ENCODE assay signal across 5 fruit fly cellular contexts in genomic region chr2L:19582185-19582584, dm6.
A peak's percentile ranks its signal among the peaks of the same experiment; 100 is the strongest.
TF ChIP-seq lines count a peak whose summit lies in the region.

Gene Hakai (minus strand): TSS chr2L:19582474.

- TF ChIP-seq CTCF in whole organism, embryonic (GFP tag; optimal IDR thresholded peaks at IDR 0.05; lab: Kevin White, UChicago) = no peak

TF ChIP-seq in whole organism, adult, 20 proteins besides CTCF, POLR2A, EP300 and RAD21 (continues in another document):
- TF ChIP-seq pad (GFP tag; optimal IDR thresholded peaks at IDR 0.05; lab: Kevin White, UChicago) = peak; percentile 48
- TF ChIP-seq toe (GFP tag; optimal IDR thresholded peaks at IDR 0.05; lab: Kevin White, UChicago) = peak; percentile 74
- peak; percentile 65 for TF ChIP-seq CG12768 (GFP tag; optimal IDR thresholded peaks at IDR 0.05; lab: Kevin White, UChicago)
- peak; percentile 37 for TF ChIP-seq Crg-1 (GFP tag; optimal IDR thresholded peaks at IDR 0.05; lab: Kevin White, UChicago)
- peak; percentile 60 for TF ChIP-seq bab1 (GFP tag; optimal IDR thresholded peaks at IDR 0.05; lab: Kevin White, UChicago)
- TF ChIP-seq cnc (optimal IDR thresholded peaks at IDR 0.05; lab: Kevin White, UChicago) = no peak
- no peak for TF ChIP-seq ovo (GFP tag; optimal IDR thresholded peaks at IDR 0.05; lab: Kevin White, UChicago)
- TF ChIP-seq CG7045 (GFP tag; optimal IDR thresholded peaks at IDR 0.05; lab: Kevin White, UChicago) = peak; percentile 67
- no peak for TF ChIP-seq CG33017 (tag; optimal IDR thresholded peaks at IDR 0.05; lab: Kevin White, UChicago)
- TF ChIP-seq CG14711 (tag; optimal IDR thresholded peaks at IDR 0.05; lab: Kevin White, UChicago) = peak; percentile 95
- TF ChIP-seq CG7101 (tag; optimal IDR thresholded peaks at IDR 0.05; lab: Kevin White, UChicago) = peak; percentile 46
- peak; percentile 78 for TF ChIP-seq Hr96 (GFP tag; optimal IDR thresholded peaks at IDR 0.05; lab: Kevin White, UChicago)
- no peak for TF ChIP-seq kay (GFP tag; lab: Kevin White, UChicago; ENCODE audit: borderline replicate concordance)
- TF ChIP-seq cic (GFP tag; optimal IDR thresholded peaks at IDR 0.05; lab: Kevin White, UChicago) = peak; percentile 6
- TF ChIP-seq CG5204 (GFP tag; optimal IDR thresholded peaks at IDR 0.05; lab: Kevin White, UChicago) = no peak
- TF ChIP-seq Mnt (GFP tag; optimal IDR thresholded peaks at IDR 0.05; lab: Kevin White, UChicago) = peak; percentile 38
- TF ChIP-seq Clk (GFP tag; optimal IDR thresholded peaks at IDR 0.05; lab: Kevin White, UChicago) = peak; percentile 27
- peak; percentile 63 for TF ChIP-seq CG1620 (GFP tag; optimal IDR thresholded peaks at IDR 0.05; lab: Kevin White, UChicago)

TF ChIP-seq in whole organism, embryonic, 481 proteins besides CTCF, POLR2A, EP300 and RAD21 (continues in another document):
- peak; percentile 47 for TF ChIP-seq Atf3 (GFP tag; optimal IDR thresholded peaks at IDR 0.05; lab: Kevin White, UChicago)
- TF ChIP-seq GATAe (GFP tag; conservative IDR thresholded peaks at IDR 0.05; lab: Robert Waterston, UW) = no peak
- TF ChIP-seq Meics (GFP tag; optimal IDR thresholded peaks at IDR 0.05; lab: Kevin White, UChicago) = peak; percentile 18
- TF ChIP-seq CG9215 (GFP tag; IDR thresholded peaks at IDR 0.05; lab: Robert Waterston, UW) = peak; percentile 64
- TF ChIP-seq ken (GFP tag; IDR thresholded peaks at IDR 0.05; lab: Robert Waterston, UW) = peak; percentile 62
- TF ChIP-seq BEAF-32 (GFP tag; optimal IDR thresholded peaks at IDR 0.05; lab: Kevin White, UChicago) = peak; percentile 47
- TF ChIP-seq NK7.1 (GFP tag; optimal IDR thresholded peaks at IDR 0.05; lab: Kevin White, UChicago) = peak; percentile 62
- TF ChIP-seq CG16863 (GFP tag; optimal IDR thresholded peaks at IDR 0.05; lab: Kevin White, UChicago) = peak; percentile 48
- peak; percentile 73 for TF ChIP-seq HLH54F (GFP tag; optimal IDR thresholded peaks at IDR 0.05; lab: Kevin White, UChicago)
- no peak for TF ChIP-seq CG17359 (tag; optimal IDR thresholded peaks at IDR 0.05; lab: Kevin White, UChicago)
- TF ChIP-seq org-1 (GFP tag; optimal IDR thresholded peaks at IDR 0.05; lab: Kevin White, UChicago) = no peak
- TF ChIP-seq ttk (GFP tag; IDR thresholded peaks at IDR 0.05; lab: Robert Waterston, UW) = no peak
- no peak for TF ChIP-seq CG3726 (GFP tag; IDR thresholded peaks at IDR 0.05; lab: Robert Waterston, UW)
- no peak for TF ChIP-seq chinmo (GFP tag; IDR thresholded peaks at IDR 0.05; lab: Robert Waterston, UW; ENCODE audit: partially characterized antibody)
- TF ChIP-seq Xrp1 (GFP tag; IDR thresholded peaks at IDR 0.05; lab: Robert Waterston, UW) = peak; percentile 45; the same call in 1 of the 2 replicates
- peak; percentile 25 for TF ChIP-seq unpg (GFP tag; optimal IDR thresholded peaks at IDR 0.05; lab: Kevin White, UChicago)
- TF ChIP-seq kni (GFP tag; optimal IDR thresholded peaks at IDR 0.05; lab: Kevin White, UChicago) = no peak
- TF ChIP-seq CG3281 (GFP tag; optimal IDR thresholded peaks at IDR 0.05; lab: Kevin White, UChicago) = peak; percentile 73
- TF ChIP-seq Sox100B (GFP tag; optimal IDR thresholded peaks at IDR 0.05; lab: Kevin White, UChicago) = no peak

TF ChIP-seq in whole organism, prepupa, 60 proteins besides CTCF, POLR2A, EP300 and RAD21 (continues in another document):
- TF ChIP-seq CG9139 (GFP tag; optimal IDR thresholded peaks at IDR 0.05; lab: Kevin White, UChicago) (no peak), CG11902 (GFP tag; optimal IDR thresholded peaks at IDR 0.05; lab: Kevin White, UChicago) (peak; percentile 35), Met (GFP tag; optimal IDR thresholded peaks at IDR 0.05; lab: Kevin White, UChicago) (peak; percentile 46), CG7368 (GFP tag; optimal IDR thresholded peaks at IDR 0.05; lab: Kevin White, UChicago) (peak; percentile 37), CG11294 (GFP tag; IDR thresholded peaks at IDR 0.05; lab: Robert Waterston, UW) (peak; percentile 9; the same call in 1 of the 2 replicates), net (GFP tag; optimal IDR thresholded peaks at IDR 0.05; lab: Kevin White, UChicago) (peak; percentile 34), Ets96B (tag; optimal IDR thresholded peaks at IDR 0.05; lab: Kevin White, UChicago) (peak; percentile 12), Sox102F (GFP tag; optimal IDR thresholded peaks at IDR 0.05; lab: Kevin White, UChicago) (no peak), Smox (GFP tag; optimal IDR thresholded peaks at IDR 0.05; lab: Kevin White, UChicago) (peak; percentile 44), CG10631 (GFP tag; optimal IDR thresholded peaks at IDR 0.05; lab: Kevin White, UChicago) (peak; percentile 39), Ets21C (GFP tag; optimal IDR thresholded peaks at IDR 0.05; lab: Kevin White, UChicago) (peak; percentile 25), CG32006 (GFP tag; optimal IDR thresholded peaks at IDR 0.05; lab: Kevin White, UChicago) (peak; percentile 30), fd85E (GFP tag; optimal IDR thresholded peaks at IDR 0.05; lab: Kevin White, UChicago) (no peak), ss (GFP tag; optimal IDR thresholded peaks at IDR 0.05; lab: Kevin White, UChicago) (peak in 1 of 2 experiments; percentile 29), eg (GFP tag; IDR thresholded peaks at IDR 0.05; lab: Robert Waterston, UW) (0 out of 3 replicates have a peak, but pooled peaks have one; percentile 43), Eip75B (GFP tag; optimal IDR thresholded peaks at IDR 0.05; lab: Kevin White, UChicago) (peak; percentile 40), spab (GFP tag; optimal IDR thresholded peaks at IDR 0.05; lab: Kevin White, UChicago) (no peak), CG10669 (GFP tag; optimal IDR thresholded peaks at IDR 0.05; lab: Kevin White, UChicago) (no peak), Hr4 (GFP tag; optimal IDR thresholded peaks at IDR 0.05; lab: Kevin White, UChicago) (peak; percentile 67)

TF ChIP-seq in whole organism, pupa, 21 proteins besides CTCF, POLR2A, EP300 and RAD21:
- peak; percentile 19 for TF ChIP-seq Pif1B (GFP tag; optimal IDR thresholded peaks at IDR 0.05; lab: Kevin White, UChicago)
- no peak for TF ChIP-seq gl (tag; optimal IDR thresholded peaks at IDR 0.05; lab: Kevin White, UChicago)
- TF ChIP-seq rn (GFP tag; IDR thresholded peaks at IDR 0.05; lab: Robert Waterston, UW) = 0 out of 2 replicates have a peak, but pooled peaks have one; percentile 21
- TF ChIP-seq Snoo (tag; optimal IDR thresholded peaks at IDR 0.05; lab: Kevin White, UChicago) = peak; percentile 37
- 0 out of 2 replicates have a peak, but pooled peaks have one; percentile 7 for TF ChIP-seq Ets98B (GFP tag; IDR thresholded peaks at IDR 0.05; lab: Robert Waterston, UW)
- TF ChIP-seq CG4496 (GFP tag; IDR thresholded peaks at IDR 0.05; lab: Robert Waterston, UW) = 0 out of 3 replicates have a peak, but pooled peaks have one; percentile 60
- no peak for TF ChIP-seq CG10348 (GFP tag; IDR thresholded peaks at IDR 0.05; lab: Robert Waterston, UW)
- no peak for TF ChIP-seq CG34367 (tag; optimal IDR thresholded peaks at IDR 0.05; lab: Kevin White, UChicago)
- peak; percentile 29 for TF ChIP-seq CG8159 (tag; optimal IDR thresholded peaks at IDR 0.05; lab: Kevin White, UChicago)
- peak; percentile 12 for TF ChIP-seq CG15710 (tag; optimal IDR thresholded peaks at IDR 0.05; lab: Kevin White, UChicago)
- TF ChIP-seq fd96Ca (GFP tag; IDR thresholded peaks at IDR 0.05; lab: Robert Waterston, UW) = peak; percentile 70
TF ChIP-seq in whole organism, pupa: peak in this region for 8.

TF ChIP-seq in whole organism, wandering third instar larva, 38 proteins besides CTCF, POLR2A, EP300 and RAD21 (continues in another document):
- TF ChIP-seq h (GFP tag; optimal IDR thresholded peaks at IDR 0.05; lab: Kevin White, UChicago) (peak; percentile 60), Abd-B (GFP tag; optimal IDR thresholded peaks at IDR 0.05; lab: Kevin White, UChicago) (no peak), GATAd (GFP tag; optimal IDR thresholded peaks at IDR 0.05; lab: Kevin White, UChicago) (no peak), woc (GFP tag; optimal IDR thresholded peaks at IDR 0.05; lab: Kevin White, UChicago) (no peak), Vsx2 (GFP tag; optimal IDR thresholded peaks at IDR 0.05; lab: Kevin White, UChicago; ENCODE audit: partially characterized antibody) (no peak), Rel (GFP tag; optimal IDR thresholded peaks at IDR 0.05; lab: Kevin White, UChicago) (no peak), Rel (tag; optimal IDR thresholded peaks at IDR 0.05; lab: Kevin White, UChicago) (peak; percentile 98), CG9705 (GFP tag; optimal IDR thresholded peaks at IDR 0.05; lab: Kevin White, UChicago) (peak; percentile 34), Hr78 (GFP tag; optimal IDR thresholded peaks at IDR 0.05; lab: Kevin White, UChicago) (no peak), jim (GFP tag; optimal IDR thresholded peaks at IDR 0.05; lab: Kevin White, UChicago) (peak; percentile 18), Jra (GFP tag; optimal IDR thresholded peaks at IDR 0.05; lab: Kevin White, UChicago) (peak; percentile 21), sv (GFP tag; optimal IDR thresholded peaks at IDR 0.05; lab: Kevin White, UChicago) (peak; percentile 55), brk (GFP tag; optimal IDR thresholded peaks at IDR 0.05; lab: Kevin White, UChicago) (no peak), CrebA (GFP tag; optimal IDR thresholded peaks at IDR 0.05; lab: Kevin White, UChicago; ENCODE audit: borderline replicate concordance) (no peak), pan (optimal IDR thresholded peaks at IDR 0.05; lab: Kevin White, UChicago) (no peak), ey (GFP tag; optimal IDR thresholded peaks at IDR 0.05; lab: Kevin White, UChicago) (peak; percentile 46), Hr83 (GFP tag; optimal IDR thresholded peaks at IDR 0.05; lab: Kevin White, UChicago; ENCODE audit: poor library complexity, severe bottlenecking) (peak; percentile 86), N (GFP tag; optimal IDR thresholded peaks at IDR 0.05; lab: Kevin White, UChicago) (no peak), CG32264 (GFP tag; optimal IDR thresholded peaks at IDR 0.05; lab: Kevin White, UChicago) (no peak), Hnf4 (GFP tag; optimal IDR thresholded peaks at IDR 0.05; lab: Kevin White, UChicago) (no peak), br (GFP tag; optimal IDR thresholded peaks at IDR 0.05; lab: Kevin White, UChicago) (peak; percentile 16), Dfd (GFP tag; optimal IDR thresholded peaks at IDR 0.05; lab: Kevin White, UChicago) (no peak), sage (GFP tag; optimal IDR thresholded peaks at IDR 0.05; lab: Kevin White, UChicago) (no peak), dsf (GFP tag; optimal IDR thresholded peaks at IDR 0.05; lab: Kevin White, UChicago; ENCODE audit: borderline replicate concordance) (no peak), dl (GFP tag; optimal IDR thresholded peaks at IDR 0.05; lab: Kevin White, UChicago; ENCODE audit: insufficient read depth in 1 of 2, partially characterized antibody in 2 of 2) (no peak), rgr (GFP tag; optimal IDR thresholded peaks at IDR 0.05; lab: Kevin White, UChicago) (peak; percentile 61), OdsH (GFP tag; optimal IDR thresholded peaks at IDR 0.05; lab: Kevin White, UChicago) (no peak), Dif (GFP tag; optimal IDR thresholded peaks at IDR 0.05; lab: Kevin White, UChicago; ENCODE audit: partially characterized antibody) (no peak), usp (GFP tag; optimal IDR thresholded peaks at IDR 0.05; lab: Kevin White, UChicago) (no peak), psq (GFP tag; optimal IDR thresholded peaks at IDR 0.05; lab: Kevin White, UChicago) (peak; percentile 34)
